Fruit fly (Drosophila melanogaster): ENCODE measurements around the gene CG42271.

DNA sequence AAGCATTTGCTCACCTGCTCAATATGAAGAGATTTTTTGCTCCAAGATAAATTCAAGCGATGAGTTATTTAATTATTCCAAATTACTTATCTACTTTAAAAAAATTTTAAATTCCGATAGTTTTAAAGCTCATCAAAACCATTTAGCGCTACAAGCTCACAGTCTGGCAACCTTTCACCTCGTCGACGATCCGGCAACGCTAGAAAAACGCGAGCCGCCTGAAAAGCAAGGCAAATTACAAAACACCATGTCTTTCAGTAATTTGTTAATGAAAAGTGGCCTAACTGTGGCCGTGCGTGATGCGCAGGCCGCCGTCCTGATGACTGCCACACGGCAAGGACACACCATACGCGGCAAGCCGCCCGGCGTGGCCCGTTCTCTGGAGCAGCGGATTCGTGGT is 7.8 kb downstream of the CG42271 start, which contains the start of gene mRpL38:
- TF ChIP-seq usp (GFP tag; optimal IDR thresholded peaks at IDR 0.05) (no peak), psq (optimal IDR thresholded peaks at IDR 0.05) (no peak), Dll (optimal IDR thresholded peaks at IDR 0.05) (no peak), CG8478 (optimal IDR thresholded peaks at IDR 0.05) (no peak)
